Worm (Caenorhabditis elegans): ENCODE data around the gene srj-40.

- TF ChIP-seq flt-1 (GFP tag; IDR thresholded peaks at IDR 0.05), result no peak
- TF ChIP-seq ama-1 (optimal IDR thresholded peaks at IDR 0.05), result no peak
- no peak for TF ChIP-seq hmg-4 (GFP tag; optimal IDR thresholded peaks at IDR 0.05)
These were observed 2.6 kb downstream of the srj-40 start, which contains the start of gene srj-39 for ce11 chrV:4104298-4104697.
